Worm (Caenorhabditis elegans) whole organism, mixed stage, embryonic: Measurements from ENCODE around the gene ptp-4A2.

Source experiments
- M03D4.4 ChIP-seq: sonication (generic microtip); optimal IDR thresholded peaks from 2 replicates; lab custom pipeline; 2017; ENCODE audit warnings: mild to moderate bottlenecking, missing genetic modification characterization, missing compliant biosample characterization
- bed-3 ChIP-seq: fragments of 200-800 bp; sonication (Bioruptor generic); optimal IDR thresholded peaks from 3 replicates; lab custom pipeline; 2018; ENCODE audit warnings: mild to moderate bottlenecking, missing genetic modification characterization, moderate library complexity, missing compliant biosample characterization
- blmp-1 ChIP-seq: fragments of 150-350 bp; optimal IDR thresholded peaks from 2 replicates; lab custom pipeline; 2014; ENCODE audit warnings: missing biosample characterization, missing genetic modification characterization
- ceh-43 ChIP-seq: fragments of 200-800 bp; sonication (Bioruptor generic); optimal IDR thresholded peaks from 2 replicates; lab custom pipeline; 2018; ENCODE audit warnings: mild to moderate bottlenecking, missing genetic modification characterization, moderate library complexity, missing compliant biosample characterization
- ces-1 ChIP-seq: fragments of 150-350 bp; optimal IDR thresholded peaks from 2 replicates; lab custom pipeline; 2014; ENCODE audit warnings: missing biosample characterization, missing genetic modification reagents, missing genetic modification characterization
- cnd-1 ChIP-seq: fragments of 200-800 bp; sonication (Bioruptor generic); optimal IDR thresholded peaks from 2 replicates; lab custom pipeline; 2018; ENCODE audit warnings: mild to moderate bottlenecking, missing genetic modification characterization, missing compliant biosample characterization
- drap-1 ChIP-seq: fragments of 200-800 bp; sonication (Bioruptor generic); optimal IDR thresholded peaks from 3 replicates; lab custom pipeline; 2018; ENCODE audit warnings: mild to moderate bottlenecking, missing genetic modification characterization, missing compliant biosample characterization
- elt-1 ChIP-seq: sonication (generic microtip); optimal IDR thresholded peaks from 2 replicates; lab custom pipeline; 2017; ENCODE audit warnings: missing genetic modification characterization, mild to moderate bottlenecking, missing compliant biosample characterization, antibody characterized with exemption, moderate library complexity, borderline replicate concordance; ENCODE audit not compliant: insufficient read depth
- elt-3 ChIP-seq: fragments of 150-350 bp; optimal IDR thresholded peaks from 2 replicates; lab custom pipeline; 2014; ENCODE audit warnings: missing biosample characterization, missing genetic modification characterization
- flh-1 ChIP-seq: fragments of 200-800 bp; sonication (Bioruptor generic); optimal IDR thresholded peaks from 2 replicates; lab custom pipeline; 2018; ENCODE audit warnings: mild to moderate bottlenecking, missing genetic modification characterization, moderate library complexity, missing compliant biosample characterization
- ham-2 ChIP-seq: fragments of 200-800 bp; sonication (Bioruptor generic); optimal IDR thresholded peaks from 2 replicates; lab custom pipeline; 2018; ENCODE audit warnings: mild to moderate bottlenecking, missing genetic modification characterization, missing compliant biosample characterization
- hlh-1 ChIP-seq: fragments of 150-350 bp; optimal IDR thresholded peaks from 2 replicates; lab custom pipeline; 2014; ENCODE audit warnings: missing biosample characterization, missing genetic modification reagents, missing genetic modification characterization
- lin-32 ChIP-seq: fragments of 200-800 bp; sonication (Bioruptor generic); optimal IDR thresholded peaks from 2 replicates; lab custom pipeline; 2018; ENCODE audit warnings: mild to moderate bottlenecking, missing genetic modification characterization, missing compliant biosample characterization
- nhr-12 ChIP-seq: fragments of 150-350 bp; optimal IDR thresholded peaks from 2 replicates; lab custom pipeline; 2014; ENCODE audit warnings: missing biosample characterization, missing genetic modification characterization
- nhr-2 ChIP-seq: fragments of 150-350 bp; optimal IDR thresholded peaks from 2 replicates; lab custom pipeline; 2014; ENCODE audit warnings: missing biosample characterization, missing genetic modification characterization
- nhr-237 ChIP-seq: fragments of 150-350 bp; optimal IDR thresholded peaks from 2 replicates; lab custom pipeline; 2014; ENCODE audit warnings: missing biosample characterization, missing genetic modification characterization
- nhr-76 ChIP-seq: sonication (generic microtip); optimal IDR thresholded peaks from 2 replicates; lab custom pipeline; 2017; ENCODE audit warnings: missing biosample characterization, missing genetic modification characterization
- pha-4 ChIP-seq: fragments of 150-350 bp; optimal IDR thresholded peaks from 2 replicates; lab custom pipeline; 2018; ENCODE audit warnings: missing biosample characterization, missing genetic modification reagents, missing genetic modification characterization
- sem-2 ChIP-seq: fragments of 200-800 bp; sonication (Bioruptor generic); optimal IDR thresholded peaks from 2 replicates; lab custom pipeline; 2018; ENCODE audit warnings: mild to moderate bottlenecking, missing genetic modification characterization, missing compliant biosample characterization
- sptf-1 ChIP-seq: sonication (generic microtip); optimal IDR thresholded peaks from 2 replicates; lab custom pipeline; 2017; ENCODE audit warnings: mild to moderate bottlenecking, missing genetic modification characterization, moderate library complexity, missing compliant biosample characterization
- tbx-8 ChIP-seq: fragments of 200-800 bp; sonication (Bioruptor generic); optimal IDR thresholded peaks from 2 replicates; lab custom pipeline; 2018; ENCODE audit warnings: mild to moderate bottlenecking, missing genetic modification characterization, moderate library complexity, missing compliant biosample characterization
- unc-120 ChIP-seq: sonication (generic microtip); optimal IDR thresholded peaks from 2 replicates; lab custom pipeline; 2017; ENCODE audit warnings: missing genetic modification characterization, missing compliant biosample characterization; ENCODE audit not compliant: poor library complexity, severe bottlenecking
- unc-39 ChIP-seq: fragments of 150-350 bp; optimal IDR thresholded peaks from 2 replicates; lab custom pipeline; 2014; ENCODE audit warnings: missing biosample characterization, missing genetic modification characterization
- zip-8 ChIP-seq: fragments of 150-350 bp; optimal IDR thresholded peaks from 2 replicates; lab custom pipeline; 2014; ENCODE audit warnings: missing biosample characterization, missing genetic modification characterization

ptp-4A2 gene

DNA sequence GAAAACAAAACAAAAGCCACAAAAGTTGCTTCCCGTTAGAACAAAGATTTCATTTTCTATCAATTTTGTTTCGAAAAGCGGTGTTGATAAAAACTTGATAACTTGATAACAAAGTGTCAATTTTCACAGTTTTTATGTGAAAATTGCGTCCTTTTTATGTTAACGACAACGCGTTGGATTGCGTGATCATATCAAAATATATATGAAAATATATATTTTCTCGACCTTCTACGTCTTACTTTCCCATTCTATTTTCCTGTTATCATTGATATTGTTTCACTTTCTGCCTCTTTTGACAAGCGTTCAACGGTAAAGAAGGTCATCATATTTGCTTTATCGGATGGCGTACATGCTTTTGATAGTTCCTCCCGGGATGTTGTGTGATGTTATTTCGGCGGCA lies 9.6 kb upstream of the ptp-4A2 start:
- TF ChIP-seq nhr-2 (tag; lab: Kevin White, UChicago) (no peak), blmp-1 (no peak), nhr-76 (tag; lab: Kevin White, UChicago) (no peak), flh-1 (GFP tag; lab: Kevin White, UChicago) (no peak), hlh-1 (no peak), unc-120 (no peak), M03D4.4 (tag; lab: Kevin White, UChicago) (no peak), lin-32 (no peak), cnd-1 (no peak), bed-3 (GFP tag; lab: Kevin White, UChicago) (no peak), sptf-1 (no peak), drap-1 (GFP tag; lab: Kevin White, UChicago) (no peak), nhr-12 (tag; lab: Kevin White, UChicago) (no peak)

- TF ChIP-seq ham-2 = no peak
- no peak for TF ChIP-seq flh-1 (GFP tag; lab: Kevin White, UChicago)
- no peak for TF ChIP-seq ceh-43 (GFP tag; lab: Kevin White, UChicago)
- TF ChIP-seq unc-39 (tag; lab: Kevin White, UChicago) = no peak
- no peak for TF ChIP-seq nhr-237 (tag; lab: Kevin White, UChicago)
These were observed 6.7 kb upstream of the ptp-4A2 start for ce11 chrX:3949763-3950162.

- TF ChIP-seq bed-3 (GFP tag; lab: Kevin White, UChicago) (no peak), unc-120 (no peak), pha-4 (no peak), unc-39 (tag; lab: Kevin White, UChicago) (no peak), cnd-1 (no peak), nhr-237 (tag; lab: Kevin White, UChicago) (no peak), drap-1 (GFP tag; lab: Kevin White, UChicago) (no peak), elt-1 (tag; lab: Kevin White, UChicago) (no peak), sem-2 (no peak), tbx-8 (GFP tag; lab: Kevin White, UChicago) (no peak), blmp-1 (no peak), nhr-12 (tag; lab: Kevin White, UChicago) (no peak), zip-8 (tag; lab: Kevin White, UChicago) (no peak), ham-2 (no peak), nhr-2 (tag; lab: Kevin White, UChicago) (no peak)
These were observed 5.9 kb upstream of the ptp-4A2 start for ce11 chrX:3949026-3949425.

DNA sequence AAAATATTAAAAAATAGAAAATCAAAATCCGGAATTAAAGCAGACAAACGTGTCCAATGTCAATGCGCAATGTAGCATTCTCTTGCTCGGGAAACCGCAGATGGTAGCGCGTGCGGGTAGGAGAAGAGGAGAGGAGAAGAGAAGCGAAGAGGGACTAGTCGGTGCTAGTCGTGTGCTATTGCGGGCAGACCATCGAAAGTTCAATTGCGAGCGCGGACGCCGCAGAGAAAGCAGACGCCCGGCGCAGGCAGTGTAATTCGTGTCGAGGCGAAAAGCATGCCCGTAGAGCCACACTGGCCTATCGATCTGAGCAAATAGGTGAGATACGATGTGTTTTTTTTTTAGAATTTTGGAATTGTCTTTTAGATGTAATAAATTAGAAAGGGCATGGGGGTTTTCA lies 2.6 kb upstream of the ptp-4A2 start:
- peak; percentile 39 for TF ChIP-seq pha-4
- TF ChIP-seq elt-3 = no peak
- peak; percentile 34 for TF ChIP-seq ces-1 (GFP tag; lab: Kevin White, UChicago)
- TF ChIP-seq unc-120 = peak; percentile 88

DNA sequence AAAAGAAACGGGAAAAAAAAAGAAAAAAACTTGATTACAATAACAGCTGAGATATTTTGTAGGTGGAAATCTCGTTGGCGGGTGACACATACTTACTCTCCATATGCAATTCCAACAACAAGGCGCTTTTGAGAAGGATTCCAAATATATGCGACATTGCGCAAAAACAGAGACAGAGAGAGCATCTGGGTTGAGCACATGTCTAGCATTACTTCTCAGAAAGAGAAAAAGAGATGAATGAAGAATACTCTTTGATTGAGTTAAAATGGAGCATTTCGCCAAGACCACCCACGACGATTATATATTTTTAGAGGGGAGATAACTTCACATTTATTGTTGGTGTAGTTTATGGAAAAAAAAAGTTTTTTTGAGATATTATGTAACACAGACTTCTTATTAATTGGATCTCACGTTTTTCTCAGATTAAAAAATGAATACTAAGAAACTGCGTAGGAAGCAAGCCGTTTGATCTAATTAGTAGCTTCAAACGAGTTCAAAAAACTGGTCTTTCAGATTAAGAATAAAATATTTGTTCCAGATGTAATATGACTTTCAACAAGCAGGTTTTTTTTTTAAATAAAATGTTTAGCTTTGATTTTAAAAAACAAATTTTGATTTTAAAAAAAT lies 2.0 kb upstream of the ptp-4A2 start:
- TF ChIP-seq bed-3 (GFP tag; lab: Kevin White, UChicago) = no peak
- no peak for TF ChIP-seq unc-120
- TF ChIP-seq ces-1 (GFP tag; lab: Kevin White, UChicago) = peak; percentile 77

DNA sequence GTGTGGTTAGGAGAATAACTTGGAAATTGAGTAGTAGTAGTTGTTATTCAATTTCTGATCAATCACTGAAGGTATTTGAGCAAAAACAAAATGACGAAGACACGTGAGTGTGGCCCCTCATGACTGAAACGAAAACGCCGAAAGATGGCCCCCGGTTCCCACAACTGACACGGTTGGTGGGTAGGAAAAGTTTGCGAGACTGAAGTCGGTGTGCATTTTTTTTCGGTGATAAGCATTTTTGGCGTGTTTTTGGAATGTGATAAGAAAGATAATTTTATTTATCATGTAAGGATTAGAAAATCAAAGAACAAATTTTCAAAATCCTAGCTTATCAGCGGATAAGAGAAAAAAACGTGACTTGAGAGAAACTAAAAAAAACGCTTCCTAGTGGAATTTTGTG lies 960 bp upstream of the ptp-4A2 start:
- TF ChIP-seq M03D4.4 (tag; lab: Kevin White, UChicago) = no peak

- TF ChIP-seq cnd-1 = no peak
These were observed 846 bp downstream of the ptp-4A2 start, which contains the start of gene T19D2.13 for ce11 chrX:3942267-3942666. TSS of gene T19D2.13 (minus strand) at chrX:3942367.

DNA sequence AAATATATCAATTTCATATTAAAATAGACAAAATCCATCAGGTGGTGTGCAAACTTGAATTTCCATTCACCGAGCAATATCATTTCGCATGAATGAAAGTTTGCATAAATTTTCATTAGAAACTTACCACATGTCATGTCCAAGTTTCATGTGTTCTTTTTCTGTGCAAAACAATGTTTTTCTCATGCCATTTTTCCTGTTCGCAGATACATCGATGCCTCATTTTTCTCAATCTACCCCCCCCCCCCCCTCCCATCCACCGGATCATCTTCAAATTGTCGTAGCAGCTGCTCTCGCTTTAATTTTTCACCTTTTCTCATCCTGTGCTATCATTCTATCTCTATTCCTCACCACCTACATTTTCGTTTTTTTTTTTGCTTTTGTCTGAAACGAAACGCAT lies 4.2 kb downstream of the ptp-4A2 start, which contains the start of gene T19D2.3:
Gene T19D2.3 (plus strand): TSS at position 301 of the 400 bp plus-strand sequence.
- no peak for TF ChIP-seq sptf-1
- TF ChIP-seq ham-2 = no peak
